Fruit fly (Drosophila melanogaster) whole organism, pupa: ENCODE data around the gene form3.
A peak's percentile ranks its signal among the peaks of the same experiment; 100 is the strongest.

Experiments used
- CG10348 ChIP-seq: fragments of 200-800 bp; sonication (Bioruptor generic); IDR thresholded peaks from 2 replicates; pipeline ENCODE4 v1.3.6; 2022; ENCODE audit warnings: missing biosample characterization, missing genetic modification characterization
- CG12605 ChIP-seq: fragments of 200-800 bp; sonication (Bioruptor generic); IDR thresholded peaks from 2 replicates; pipeline ENCODE4 v1.3.6; 2022; ENCODE audit warnings: missing biosample characterization, missing genetic modification characterization
- CG13204 ChIP-seq: fragments of 200-800 bp; sonication (Bioruptor generic); optimal IDR thresholded peaks from 2 replicates; lab custom pipeline; 2018; ENCODE audit warnings: missing biosample characterization, mild to moderate bottlenecking, missing genetic modification characterization, moderate library complexity
- CG14655 ChIP-seq: fragments of 200-800 bp; sonication (Bioruptor generic); optimal IDR thresholded peaks from 3 replicates; lab custom pipeline; 2017; ENCODE audit warnings: mild to moderate bottlenecking, missing biosample characterization, missing genetic modification reagents, missing genetic modification characterization
- CG15710 ChIP-seq: fragments of 200-800 bp; sonication (Bioruptor generic); optimal IDR thresholded peaks from 2 replicates; lab custom pipeline; 2018; ENCODE audit warnings: missing biosample characterization, mild to moderate bottlenecking, missing genetic modification characterization, moderate library complexity
- CG17806 ChIP-seq: fragments of 200-800 bp; sonication (Bioruptor generic); optimal IDR thresholded peaks from 2 replicates; lab custom pipeline; 2018; ENCODE audit warnings: missing biosample characterization, mild to moderate bottlenecking, missing genetic modification characterization, moderate library complexity
- CG32121 ChIP-seq: fragments of 200-800 bp; sonication (Bioruptor generic); IDR thresholded peaks from 2 replicates; pipeline ENCODE4 v1.3.6; 2022; ENCODE audit warnings: missing biosample characterization, missing genetic modification characterization
- CG34367 ChIP-seq: fragments of 200-800 bp; sonication (Bioruptor generic); optimal IDR thresholded peaks from 2 replicates; lab custom pipeline; 2018; ENCODE audit warnings: missing biosample characterization, mild to moderate bottlenecking, missing genetic modification characterization
- CG4496 ChIP-seq: fragments of 200-800 bp; sonication (Bioruptor generic); IDR thresholded peaks from 3 replicates; pipeline ENCODE4 v1.3.6; 2022; ENCODE audit warnings: missing biosample characterization, missing genetic modification characterization
- CG8159 ChIP-seq: fragments of 200-800 bp; sonication (Bioruptor generic); optimal IDR thresholded peaks from 3 replicates; lab custom pipeline; 2018; ENCODE audit warnings: missing biosample characterization, mild to moderate bottlenecking, missing genetic modification characterization, moderate library complexity
- CG8301 ChIP-seq: fragments of 200-800 bp; sonication (Bioruptor generic); optimal IDR thresholded peaks from 2 replicates; lab custom pipeline; 2018; ENCODE audit warnings: missing biosample characterization, mild to moderate bottlenecking, missing genetic modification characterization
- CG9948 ChIP-seq: fragments of 200-800 bp; sonication (Bioruptor generic); optimal IDR thresholded peaks from 2 replicates; lab custom pipeline; 2018; ENCODE audit warnings: missing biosample characterization, mild to moderate bottlenecking, missing genetic modification characterization, moderate library complexity
- D1 ChIP-seq: fragments of 200-800 bp; sonication (Bioruptor generic); optimal IDR thresholded peaks from 2 replicates; lab custom pipeline; 2018; ENCODE audit warnings: missing biosample characterization, mild to moderate bottlenecking, missing genetic modification characterization, moderate library complexity
- EcR ChIP-seq: fragments of 200-800 bp; sonication (Bioruptor generic); optimal IDR thresholded peaks from 3 replicates; lab custom pipeline; 2019; ENCODE audit warnings: missing biosample characterization, missing genetic modification characterization, mild to moderate bottlenecking, moderate library complexity, missing genetic modification reagents
- Ets98B ChIP-seq: fragments of 200-800 bp; sonication (Bioruptor generic); IDR thresholded peaks from 2 replicates; pipeline ENCODE4 v1.3.6; 2022; ENCODE audit warnings: missing biosample characterization, missing genetic modification characterization
- Pif1A ChIP-seq: fragments of 200-800 bp; sonication (Bioruptor generic); optimal IDR thresholded peaks from 3 replicates; lab custom pipeline; 2016; ENCODE audit warnings: missing biosample characterization, missing genetic modification characterization
- Pif1B ChIP-seq: fragments of 200-800 bp; sonication (Bioruptor generic); optimal IDR thresholded peaks from 3 replicates; lab custom pipeline; 2016; ENCODE audit warnings: missing biosample characterization, missing genetic modification characterization
- Snoo ChIP-seq: fragments of 200-800 bp; sonication (Bioruptor generic); optimal IDR thresholded peaks from 3 replicates; lab custom pipeline; 2017; ENCODE audit warnings: missing biosample characterization, mild to moderate bottlenecking, missing genetic modification characterization, inconsistent platforms
- fd96Ca ChIP-seq: fragments of 200-800 bp; sonication (Bioruptor generic); IDR thresholded peaks from 3 replicates; pipeline ENCODE4 v1.3.6; 2022; ENCODE audit warnings: missing biosample characterization, missing genetic modification characterization
- gl ChIP-seq: fragments of 200-800 bp; sonication (Bioruptor generic); optimal IDR thresholded peaks from 2 replicates; lab custom pipeline; 2018; ENCODE audit warnings: missing biosample characterization, mild to moderate bottlenecking, missing genetic modification characterization
- rn ChIP-seq: fragments of 200-800 bp; sonication (Bioruptor generic); IDR thresholded peaks from 2 replicates; pipeline ENCODE4 v1.3.6; 2022; ENCODE audit warnings: missing biosample characterization, missing genetic modification characterization

Gene form3

DNA sequence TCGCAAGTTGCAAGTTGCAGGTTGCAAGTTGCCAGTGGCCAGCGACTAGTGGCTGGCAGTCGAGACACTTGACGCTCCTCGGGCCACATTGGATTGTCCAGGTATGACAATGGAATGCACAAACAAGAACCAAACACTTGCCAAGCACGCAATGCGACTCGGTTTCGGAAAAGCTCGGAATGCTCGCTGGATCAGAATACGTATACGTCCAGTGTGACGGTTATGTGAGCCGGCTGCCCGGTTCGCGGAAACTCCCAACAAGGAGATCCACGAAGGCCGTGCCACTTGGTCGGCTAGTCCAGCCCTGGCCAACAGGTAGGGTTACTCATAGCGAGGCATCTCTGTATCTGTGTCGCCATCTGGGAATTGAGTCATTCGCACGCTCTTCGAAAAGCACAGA is 42.0 kb downstream of the form3 start:
- TF ChIP-seq CG32121 (GFP tag; lab: Robert Waterston, UW) (no peak), CG34367 (tag; lab: Kevin White, UChicago) (no peak), EcR (GFP tag; lab: Kevin White, UChicago) (no peak), CG15710 (tag; lab: Kevin White, UChicago) (no peak), fd96Ca (GFP tag; lab: Robert Waterston, UW) (0 out of 3 replicates have a peak, but pooled peaks have one; percentile 30), CG4496 (GFP tag; lab: Robert Waterston, UW) (peak; percentile 83), Snoo (tag; lab: Kevin White, UChicago) (no peak), CG8301 (tag; lab: Kevin White, UChicago) (no peak), CG10348 (GFP tag; lab: Robert Waterston, UW) (no peak), rn (no peak), CG13204 (GFP tag; lab: Kevin White, UChicago) (no peak), CG9948 (tag; lab: Kevin White, UChicago) (no peak), CG14655 (GFP tag; lab: Kevin White, UChicago) (no peak), CG8159 (tag; lab: Kevin White, UChicago) (no peak)

DNA sequence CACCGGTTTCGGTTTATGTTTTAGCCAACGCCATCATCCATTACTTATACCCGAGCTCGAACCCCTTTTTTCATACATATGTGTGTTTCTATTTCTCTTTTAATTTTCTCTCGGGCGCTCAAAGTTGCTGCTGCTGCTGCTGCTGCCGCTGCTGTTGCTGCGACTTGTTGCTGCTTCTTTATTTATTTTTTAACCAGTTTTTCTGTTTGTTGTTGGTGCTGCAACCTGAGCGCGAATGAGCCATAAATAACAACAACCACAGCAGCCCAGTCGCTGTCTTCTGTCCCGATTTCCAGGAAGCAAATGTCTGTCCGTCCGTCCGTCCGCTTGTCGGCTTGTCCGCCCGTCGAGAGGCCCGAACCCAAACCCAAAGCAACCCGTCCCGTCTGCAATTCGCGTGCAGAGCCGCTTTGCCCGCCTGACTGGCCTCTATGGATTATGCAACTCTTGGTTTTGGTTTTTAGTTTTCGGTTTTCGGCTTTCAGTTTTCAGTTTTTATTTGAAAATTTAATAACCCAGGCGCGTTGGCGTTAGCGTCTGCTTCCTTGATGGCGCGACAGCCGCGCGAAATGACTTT is 43.1 kb downstream of the form3 start:
- no peak for TF ChIP-seq gl (tag; lab: Kevin White, UChicago)
- peak; percentile 9; the same call in 1 of the 3 replicates for TF ChIP-seq CG4496 (GFP tag; lab: Robert Waterston, UW)
- TF ChIP-seq CG8301 (tag; lab: Kevin White, UChicago): no peak
- TF ChIP-seq CG13204 (GFP tag; lab: Kevin White, UChicago): peak; percentile 87
- peak; percentile 23; the same call in 1 of the 3 replicates for TF ChIP-seq fd96Ca (GFP tag; lab: Robert Waterston, UW)
- peak; percentile 39 for TF ChIP-seq EcR (GFP tag; lab: Kevin White, UChicago)
- TF ChIP-seq CG12605 (GFP tag; lab: Robert Waterston, UW): 0 out of 2 replicates have a peak, but pooled peaks have one; percentile 29
- TF ChIP-seq, all 21 proteins: peak for 5

DNA sequence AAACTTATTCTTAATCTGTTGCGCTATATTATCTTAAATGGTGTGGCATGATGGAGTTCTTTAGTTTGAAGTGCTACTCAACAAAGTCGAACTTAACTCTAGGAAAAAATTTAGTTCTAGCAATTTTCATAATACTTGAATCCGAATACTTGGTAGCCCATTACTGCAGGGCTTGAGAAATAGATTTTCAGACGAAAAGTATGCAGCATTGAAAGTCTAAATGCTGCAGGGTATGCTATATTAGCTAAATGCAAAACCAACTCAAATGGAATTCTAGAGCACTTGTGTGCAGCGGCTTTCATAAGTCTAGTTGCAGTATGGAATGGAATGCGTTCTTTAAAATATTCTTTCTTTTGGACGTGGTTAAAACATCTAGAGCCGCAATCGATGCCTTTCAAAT is 48.7 kb downstream of the form3 start:
- no peak for TF ChIP-seq CG12605 (GFP tag; lab: Robert Waterston, UW)

DNA sequence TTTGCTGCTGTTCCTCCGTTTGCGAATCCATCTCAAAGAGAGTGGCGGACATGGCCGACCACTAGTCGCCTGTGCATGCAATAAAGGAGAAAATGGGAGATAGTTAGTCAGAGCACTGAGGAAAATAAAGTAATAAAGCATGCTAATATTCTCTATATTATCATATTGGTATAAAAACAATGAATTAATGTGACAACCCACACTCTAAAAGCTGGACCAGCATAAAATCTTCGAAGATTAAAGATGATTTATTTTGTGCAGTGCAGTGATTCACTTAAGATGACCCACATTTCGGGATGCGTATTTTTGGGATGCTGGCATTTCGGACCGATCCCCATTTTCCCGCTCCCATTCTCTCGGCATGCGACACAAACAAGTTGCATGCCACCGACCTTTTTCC is 53.2 kb downstream of the form3 start:
- TF ChIP-seq EcR (GFP tag; lab: Kevin White, UChicago): no peak
- peak; percentile 73; the same call in 2 of the 3 replicates for TF ChIP-seq CG4496 (GFP tag; lab: Robert Waterston, UW)
- peak; percentile 75 for TF ChIP-seq fd96Ca (GFP tag; lab: Robert Waterston, UW)
- peak; percentile 46; the same call in 1 of the 2 replicates for TF ChIP-seq CG32121 (GFP tag; lab: Robert Waterston, UW)
- no peak for TF ChIP-seq CG8301 (tag; lab: Kevin White, UChicago)
- no peak for TF ChIP-seq rn
- TF ChIP-seq CG15710 (tag; lab: Kevin White, UChicago): no peak
- TF ChIP-seq CG10348 (GFP tag; lab: Robert Waterston, UW): no peak
- TF ChIP-seq Ets98B (GFP tag; lab: Robert Waterston, UW): peak; percentile 74
- 0 out of 2 replicates have a peak, but pooled peaks have one; percentile 20 for TF ChIP-seq CG12605 (GFP tag; lab: Robert Waterston, UW)
- TF ChIP-seq gl (tag; lab: Kevin White, UChicago): no peak
- TF ChIP-seq, all 21 proteins: peak for 5

DNA sequence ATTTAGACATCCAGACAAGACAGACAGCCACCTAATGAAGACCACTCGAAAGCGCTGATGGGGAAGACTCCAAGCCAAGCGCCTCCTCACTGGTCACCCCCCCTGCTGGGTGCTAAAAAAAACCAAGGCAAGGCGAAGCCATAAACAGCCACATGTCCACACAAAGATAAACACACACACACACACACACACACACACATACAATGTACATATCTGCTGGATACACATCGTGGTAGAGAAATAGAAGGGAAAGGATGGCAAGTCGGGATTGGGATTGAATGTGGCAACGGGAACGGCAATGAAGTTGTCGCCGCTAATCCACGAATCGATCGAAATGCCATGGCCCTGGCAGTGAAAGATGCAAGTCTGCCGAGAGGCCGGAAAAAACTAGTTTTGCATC is 54.8 kb downstream of the form3 start:
- no peak for TF ChIP-seq Pif1A (GFP tag; lab: Kevin White, UChicago)
- no peak for TF ChIP-seq CG8301 (tag; lab: Kevin White, UChicago)
- TF ChIP-seq gl (tag; lab: Kevin White, UChicago): peak; percentile 34
- no peak for TF ChIP-seq CG17806 (tag; lab: Kevin White, UChicago)
- TF ChIP-seq D1 (tag; lab: Kevin White, UChicago): no peak
- peak; percentile 88 for TF ChIP-seq EcR (GFP tag; lab: Kevin White, UChicago)
- TF ChIP-seq Snoo (tag; lab: Kevin White, UChicago): no peak

DNA sequence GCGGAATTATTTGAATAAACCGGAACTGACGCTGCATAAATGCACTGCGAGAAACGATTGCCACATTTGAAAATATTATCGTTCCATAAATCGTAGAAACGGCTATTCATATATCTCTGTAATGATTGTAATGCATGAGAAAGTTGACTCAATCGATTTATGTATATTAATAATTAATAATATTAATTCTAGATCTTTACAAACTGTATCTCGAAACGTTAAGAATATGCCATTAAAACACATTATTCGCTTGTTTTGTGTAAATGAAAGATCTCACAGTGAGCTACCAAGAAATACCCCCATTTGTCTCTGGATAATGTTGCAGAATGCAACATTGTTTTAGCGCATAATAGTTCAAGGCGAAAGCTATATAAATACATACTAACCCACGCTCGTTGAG is 55.2 kb downstream of the form3 start:
- peak; percentile 30 for TF ChIP-seq gl (tag; lab: Kevin White, UChicago)
- 0 out of 2 replicates have a peak, but pooled peaks have one; percentile 31 for TF ChIP-seq rn
- TF ChIP-seq CG17806 (tag; lab: Kevin White, UChicago): peak; percentile 87
- TF ChIP-seq CG4496 (GFP tag; lab: Robert Waterston, UW): peak; percentile 77
- peak; percentile 88 for TF ChIP-seq CG8301 (tag; lab: Kevin White, UChicago)
- peak; percentile 86 for TF ChIP-seq CG15710 (tag; lab: Kevin White, UChicago)
- peak; percentile 51 for TF ChIP-seq D1 (tag; lab: Kevin White, UChicago)
- TF ChIP-seq CG10348 (GFP tag; lab: Robert Waterston, UW): no peak
- TF ChIP-seq Ets98B (GFP tag; lab: Robert Waterston, UW): peak; percentile 35; the same call in 1 of the 2 replicates
- TF ChIP-seq CG9948 (tag; lab: Kevin White, UChicago): peak; percentile 86
- TF ChIP-seq CG12605 (GFP tag; lab: Robert Waterston, UW): peak; percentile 68
- no peak for TF ChIP-seq EcR (GFP tag; lab: Kevin White, UChicago)
- peak; percentile 90 for TF ChIP-seq CG8159 (tag; lab: Kevin White, UChicago)
- TF ChIP-seq fd96Ca (GFP tag; lab: Robert Waterston, UW): peak; percentile 62; the same call in 2 of the 3 replicates
- peak; percentile 66 for TF ChIP-seq Pif1A (GFP tag; lab: Kevin White, UChicago)
- TF ChIP-seq CG14655 (GFP tag; lab: Kevin White, UChicago): peak; percentile 92
- TF ChIP-seq CG32121 (GFP tag; lab: Robert Waterston, UW): peak; percentile 55; the same call in 1 of the 2 replicates
- TF ChIP-seq CG13204 (GFP tag; lab: Kevin White, UChicago): peak; percentile 19
- peak; percentile 85 for TF ChIP-seq CG34367 (tag; lab: Kevin White, UChicago)
- TF ChIP-seq Pif1B (GFP tag; lab: Kevin White, UChicago): peak; percentile 67
- TF ChIP-seq Snoo (tag; lab: Kevin White, UChicago): peak; percentile 49
